Fruit fly (Drosophila melanogaster) whole organism, wandering third instar larva: ENCODE measurements around the gene Naa30A.

ENCODE experiments used
- CG32264 ChIP-seq: fragments of 200-800 bp; sonication (Bioruptor generic); optimal IDR thresholded peaks from 2 replicates; lab custom pipeline; 2016; ENCODE audit warnings: missing biosample characterization, missing genetic modification characterization
- Hnf4 ChIP-seq: fragments of 200-800 bp; sonication (Bioruptor generic); optimal IDR thresholded peaks from 2 replicates; lab custom pipeline; 2016; ENCODE audit warnings: missing biosample characterization, mild to moderate bottlenecking, missing genetic modification characterization
- Mio ChIP-seq: sonication (Bioruptor generic); optimal IDR thresholded peaks from 2 replicates; lab custom pipeline; 2016; ENCODE audit warnings: missing biosample characterization, missing genetic modification characterization
- Myc ChIP-seq: fragments of >200 bp; optimal IDR thresholded peaks from 2 replicates; lab custom pipeline; 2017
- OdsH ChIP-seq: fragments of 200-800 bp; sonication (Bioruptor generic); optimal IDR thresholded peaks from 2 replicates; lab custom pipeline; 2016; ENCODE audit warnings: missing biosample characterization, mild to moderate bottlenecking, missing genetic modification characterization
- Rel ChIP-seq, 2 experiments: fragments of 200-800 bp; sonication (Bioruptor generic) in 1 of 2; optimal IDR thresholded peaks; 2 replicates in 1 of 2; 3 replicates in 1 of 2; lab custom pipeline; 2016 to 2019; ENCODE audit warnings: mild to moderate bottlenecking in 2 of 2, missing biosample characterization in 2 of 2, missing genetic modification characterization in 2 of 2, moderate library complexity in 1 of 2
- Vsx2 ChIP-seq: fragments of 200-300, 225-300 bp; sonication (Bioruptor generic); optimal IDR thresholded peaks from 2 replicates; lab custom pipeline; 2018; ENCODE audit warnings: missing biosample characterization, missing genetic modification characterization; ENCODE audit not compliant: partially characterized antibody
- br ChIP-seq: fragments of 200-800 bp; sonication (Bioruptor generic); optimal IDR thresholded peaks from 2 replicates; lab custom pipeline; 2016; ENCODE audit warnings: missing biosample characterization, missing genetic modification characterization
- dmrt93B ChIP-seq: fragments of 200-800 bp; sonication (Bioruptor generic); optimal IDR thresholded peaks from 2 replicates; lab custom pipeline; 2018; ENCODE audit warnings: missing biosample characterization, mild to moderate bottlenecking, missing genetic modification characterization
- lola ChIP-seq: fragments of >200 bp; optimal IDR thresholded peaks from 2 replicates; lab custom pipeline; 2017; ENCODE audit warnings: missing biosample characterization, missing genetic modification characterization
- psq ChIP-seq: fragments of 200-800 bp; sonication (Bioruptor generic); optimal IDR thresholded peaks from 3 replicates; lab custom pipeline; 2017; ENCODE audit warnings: missing biosample characterization, mild to moderate bottlenecking, missing genetic modification characterization, moderate library complexity
- tai ChIP-seq: sonication (Bioruptor generic); optimal IDR thresholded peaks from 2 replicates; lab custom pipeline; 2016; ENCODE audit warnings: missing biosample characterization, missing genetic modification characterization

dm6 chrX:1381413-1381991 is 39.6 kb downstream of the Naa30A start:
- TF ChIP-seq Myc (lab: Kevin White, UChicago) (no peak), dmrt93B (GFP tag; lab: Kevin White, UChicago) (no peak), lola (no peak), Vsx2 (GFP tag; lab: Kevin White, UChicago) (no peak), br (GFP tag; lab: Kevin White, UChicago) (no peak), psq (GFP tag; lab: Kevin White, UChicago) (no peak), OdsH (GFP tag; lab: Kevin White, UChicago) (no peak), CG32264 (no peak), Rel (GFP tag; optimal IDR thresholded peaks at IDR 0.05; lab: Kevin White, UChicago) (no peak), Rel (tag; optimal IDR thresholded peaks at IDR 0.05; lab: Kevin White, UChicago) (no peak), tai (GFP tag; lab: Kevin White, UChicago) (no peak), Hnf4 (GFP tag; lab: Kevin White, UChicago) (no peak), Mio (no peak)
